Fruit fly (Drosophila melanogaster) S2 (cell line): ENCODE results near the gene CG7824.

Experiments
- CG8478 ChIP-seq: fragments of >200 bp; optimal IDR thresholded peaks from 2 replicates; lab custom pipeline; 2018
- CTCF ChIP-seq, 2 experiments: fragments of >200 bp; optimal IDR thresholded peaks; 2 replicates each; lab custom pipeline; 2018

- TF ChIP-seq CG8478 (lab: Kevin White, UChicago) (no peak), CTCF (optimal IDR thresholded peaks at IDR 0.05; lab: Kevin White, UChicago) (no peak)
Observed at dm6 chr3R:29839707-29840311, 18.9 kb downstream of the CG7824 start.
